Worm (Caenorhabditis elegans): ENCODE data around the gene C09F9.2.

Gene C09F9.2

DNA sequence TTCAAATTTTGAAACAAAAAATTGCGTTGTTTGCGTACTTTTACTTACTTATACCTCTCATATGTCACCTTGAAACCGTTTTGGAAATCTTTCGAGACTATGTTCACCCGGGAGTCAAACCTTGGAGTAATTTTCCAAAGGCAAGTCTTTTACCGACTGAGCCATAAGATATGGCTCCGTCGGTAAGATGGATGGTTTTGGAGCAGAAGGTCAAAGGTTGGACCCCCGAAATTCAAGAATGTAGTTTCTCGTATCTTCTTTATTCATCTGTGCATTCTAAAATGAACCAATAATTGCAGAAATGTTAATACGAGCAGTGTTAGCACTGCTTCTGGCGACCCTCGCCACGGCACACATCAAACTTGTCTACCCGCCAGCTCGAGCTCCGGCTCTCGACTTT lies at the start of gene C09F9.2:
Gene C09F9.2, plus strand, starts transcription at position 301 of the 400 bp plus-strand sequence.
- TF ChIP-seq pha-4 (tag; optimal IDR thresholded peaks at IDR 0.05), result no peak
- no peak for TF ChIP-seq ceh-43 (GFP tag; optimal IDR thresholded peaks at IDR 0.05)
- no peak for TF ChIP-seq drap-1 (GFP tag; optimal IDR thresholded peaks at IDR 0.05)
- no peak for TF ChIP-seq sem-2 (GFP tag; optimal IDR thresholded peaks at IDR 0.05)
- TF ChIP-seq nhr-2 (tag; optimal IDR thresholded peaks at IDR 0.05), result no peak
- TF ChIP-seq nhr-12 (tag; optimal IDR thresholded peaks at IDR 0.05), result no peak
- TF ChIP-seq hlh-1 (tag; optimal IDR thresholded peaks at IDR 0.05), result no peak
- no peak for TF ChIP-seq tbx-8 (GFP tag; optimal IDR thresholded peaks at IDR 0.05)
- no peak for TF ChIP-seq unc-39 (tag; optimal IDR thresholded peaks at IDR 0.05)
- TF ChIP-seq zip-8 (tag; optimal IDR thresholded peaks at IDR 0.05), result no peak
- no peak for TF ChIP-seq ces-1 (GFP tag; optimal IDR thresholded peaks at IDR 0.05)

ce11 chrII:14664647-14665518 lies 40.4 kb upstream of the C09F9.2 start:
- no peak for TF ChIP-seq elt-1 (tag; optimal IDR thresholded peaks at IDR 0.05; ENCODE audit: borderline replicate concordance, insufficient read depth)
- peak; percentile 36 for TF ChIP-seq ham-2 (GFP tag; optimal IDR thresholded peaks at IDR 0.05)
- TF ChIP-seq snpc-4 (tag; optimal IDR thresholded peaks at IDR 0.05), result no peak

DNA sequence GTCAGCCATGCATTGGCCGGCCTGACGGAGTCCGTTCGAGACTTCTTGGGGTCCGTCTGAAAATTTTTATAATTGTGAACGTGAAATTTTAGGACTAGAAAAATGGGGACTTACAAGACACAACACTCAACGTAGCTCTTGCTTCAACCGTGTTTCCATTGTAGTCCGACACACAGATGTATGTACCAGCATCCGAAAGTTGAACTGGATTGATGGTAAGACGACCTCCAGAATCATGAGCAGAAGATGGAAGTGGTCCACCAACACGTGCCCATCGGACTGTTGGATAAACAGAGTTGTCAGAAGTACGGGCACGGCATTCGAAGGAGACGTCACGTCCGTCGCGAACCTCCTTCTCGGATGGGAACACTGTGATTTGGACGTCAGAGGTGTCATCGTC lies 39.0 kb upstream of the C09F9.2 start:
- TF ChIP-seq drap-1 (GFP tag; optimal IDR thresholded peaks at IDR 0.05) (no peak), sptf-1 (tag; optimal IDR thresholded peaks at IDR 0.05) (no peak), pha-4 (tag; optimal IDR thresholded peaks at IDR 0.05) (no peak), sem-2 (GFP tag; optimal IDR thresholded peaks at IDR 0.05) (no peak), blmp-1 (tag; optimal IDR thresholded peaks at IDR 0.05) (no peak), tbx-8 (GFP tag; optimal IDR thresholded peaks at IDR 0.05) (no peak), bed-3 (GFP tag; optimal IDR thresholded peaks at IDR 0.05) (no peak), nhr-28 (tag; optimal IDR thresholded peaks at IDR 0.05) (no peak), ceh-43 (GFP tag; optimal IDR thresholded peaks at IDR 0.05) (no peak), zip-8 (tag; optimal IDR thresholded peaks at IDR 0.05) (no peak), ham-2 (GFP tag; optimal IDR thresholded peaks at IDR 0.05) (no peak), M03D4.4 (tag; optimal IDR thresholded peaks at IDR 0.05) (no peak), flh-1 (GFP tag; optimal IDR thresholded peaks at IDR 0.05) (no peak), ces-1 (GFP tag; optimal IDR thresholded peaks at IDR 0.05) (no peak), ceh-39 (tag; optimal IDR thresholded peaks at IDR 0.05) (no peak), lsy-2 (tag; optimal IDR thresholded peaks at IDR 0.05) (no peak), unc-39 (tag; optimal IDR thresholded peaks at IDR 0.05) (no peak), mab-5 (tag; optimal IDR thresholded peaks at IDR 0.05) (no peak)

ce11 chrII:14668608-14669007 lies 36.7 kb upstream of the C09F9.2 start:
- TF ChIP-seq nhr-12 (tag; optimal IDR thresholded peaks at IDR 0.05), result no peak
- no peak for TF ChIP-seq hlh-1 (tag; optimal IDR thresholded peaks at IDR 0.05)
- no peak for TF ChIP-seq elt-1 (tag; optimal IDR thresholded peaks at IDR 0.05; ENCODE audit: borderline replicate concordance, insufficient read depth)
- TF ChIP-seq mep-1 (tag; optimal IDR thresholded peaks at IDR 0.05), result no peak
- no peak for TF ChIP-seq tbx-8 (GFP tag; optimal IDR thresholded peaks at IDR 0.05)
- no peak for TF ChIP-seq drap-1 (GFP tag; optimal IDR thresholded peaks at IDR 0.05)
- no peak for TF ChIP-seq ces-1 (GFP tag; optimal IDR thresholded peaks at IDR 0.05)
- TF ChIP-seq nhr-28 (tag; optimal IDR thresholded peaks at IDR 0.05), result no peak
- TF ChIP-seq cnd-1 (tag; optimal IDR thresholded peaks at IDR 0.05), result no peak
- TF ChIP-seq unc-62 (GFP tag; optimal IDR thresholded peaks at IDR 0.05), result no peak
- TF ChIP-seq M03D4.4 (tag; optimal IDR thresholded peaks at IDR 0.05), result no peak

ce11 chrII:14670175-14670574 lies 35.1 kb upstream of the C09F9.2 start:
- TF ChIP-seq zip-8 (tag; optimal IDR thresholded peaks at IDR 0.05) (no peak), nhr-28 (tag; optimal IDR thresholded peaks at IDR 0.05) (no peak), tbx-8 (GFP tag; optimal IDR thresholded peaks at IDR 0.05) (no peak), elt-3 (tag; optimal IDR thresholded peaks at IDR 0.05) (no peak), unc-39 (tag; optimal IDR thresholded peaks at IDR 0.05) (no peak), nhr-237 (tag; optimal IDR thresholded peaks at IDR 0.05) (no peak), lin-32 (GFP tag; optimal IDR thresholded peaks at IDR 0.05) (no peak)

Data from whole organism, mixed stage, embryonic.